Fruit fly (Drosophila melanogaster) whole organism, embryonic: Measurements from ENCODE around the gene HDAC4.
A peak's percentile ranks its signal among the peaks of the same experiment; 100 is the strongest.

Experiments
- Antp ChIP-seq: fragments of 200-800 bp; sonication (Bioruptor generic); optimal IDR thresholded peaks from 3 replicates; lab custom pipeline; 2016; ENCODE audit warnings: missing biosample characterization, missing genetic modification characterization
- Awh ChIP-seq: fragments of 200-800 bp; sonication (Bioruptor generic); IDR thresholded peaks from 2 replicates; pipeline ENCODE4, ENCODE4 v1.3.6; 2022; ENCODE audit warnings: missing biosample characterization, missing genetic modification characterization
- C15 ChIP-seq: fragments of 200-800 bp; sonication (Bioruptor generic); IDR thresholded peaks from 3 replicates; pipeline ENCODE4 v1.3.6; 2022; ENCODE audit warnings: missing biosample characterization, missing genetic modification characterization
- CG10274 ChIP-seq: fragments of 200-800 bp; sonication (Bioruptor generic); optimal IDR thresholded peaks from 3 replicates; lab custom pipeline; 2017; ENCODE audit warnings: missing biosample characterization, mild to moderate bottlenecking, missing genetic modification characterization
- CG10959 ChIP-seq: fragments of 200-800 bp; sonication (Bioruptor generic); IDR thresholded peaks from 2 replicates; pipeline ENCODE4 v1.3.6; 2022; ENCODE audit warnings: missing biosample characterization, missing genetic modification characterization
- CG10979 ChIP-seq: fragments of 200-800 bp; sonication (Bioruptor generic); optimal IDR thresholded peaks from 2 replicates; lab custom pipeline; 2018; ENCODE audit warnings: missing biosample characterization, mild to moderate bottlenecking, missing genetic modification characterization, moderate library complexity
- CG11398 ChIP-seq: fragments of 200-800 bp; sonication (Bioruptor generic); optimal IDR thresholded peaks from 2 replicates; lab custom pipeline; 2016; ENCODE audit warnings: missing biosample characterization, missing genetic modification characterization
- CG11695 ChIP-seq: fragments of 200-800 bp; sonication (Bioruptor generic); IDR thresholded peaks from 3 replicates; pipeline ENCODE4 v1.3.6; 2022; ENCODE audit warnings: missing biosample characterization, missing genetic modification characterization
- CG12219 ChIP-seq: fragments of 200-800 bp; sonication (Bioruptor generic); optimal IDR thresholded peaks from 3 replicates; lab custom pipeline; 2018; ENCODE audit warnings: missing biosample characterization, mild to moderate bottlenecking, missing genetic modification characterization
- CG12769 ChIP-seq: fragments of 200-800 bp; sonication (Bioruptor generic); optimal IDR thresholded peaks from 2 replicates; lab custom pipeline; 2019; ENCODE audit warnings: missing biosample characterization, mild to moderate bottlenecking, missing genetic modification characterization, moderate library complexity
- CG13624 ChIP-seq: fragments of 200-800 bp; sonication (Bioruptor generic); optimal IDR thresholded peaks from 2 replicates; lab custom pipeline; 2016; ENCODE audit warnings: missing biosample characterization, missing genetic modification characterization
- CG14014 ChIP-seq: fragments of 200-800 bp; sonication (Bioruptor generic); IDR thresholded peaks from 2 replicates; pipeline ENCODE4 v1.3.6; 2022; ENCODE audit warnings: missing biosample characterization, missing genetic modification characterization
- CG15269 ChIP-seq: fragments of 200-800 bp; sonication (Bioruptor generic); optimal IDR thresholded peaks from 2 replicates; lab custom pipeline; 2018; ENCODE audit warnings: missing biosample characterization, mild to moderate bottlenecking, missing genetic modification characterization, moderate library complexity
- CG15479 ChIP-seq: fragments of 200-800 bp; sonication (Bioruptor generic); optimal IDR thresholded peaks from 3 replicates; lab custom pipeline; 2019; ENCODE audit warnings: missing biosample characterization, mild to moderate bottlenecking, missing genetic modification characterization, moderate library complexity
- CG1647 ChIP-seq: fragments of 200-800 bp; sonication (Bioruptor generic); optimal IDR thresholded peaks from 3 replicates; lab custom pipeline; 2016; ENCODE audit warnings: missing biosample characterization, missing genetic modification characterization
- CG18619 ChIP-seq: fragments of 200-800 bp; sonication (Bioruptor generic); optimal IDR thresholded peaks from 3 replicates; lab custom pipeline; 2017; ENCODE audit warnings: missing biosample characterization, mild to moderate bottlenecking, missing genetic modification characterization
- CG2875 ChIP-seq: fragments of 200-800 bp; sonication (Bioruptor generic); optimal IDR thresholded peaks from 2 replicates; lab custom pipeline; 2017; ENCODE audit warnings: missing biosample characterization, mild to moderate bottlenecking, missing genetic modification characterization, missing genetic modification reagents
- CG30431 ChIP-seq: fragments of 200-800 bp; sonication (Bioruptor generic); optimal IDR thresholded peaks from 2 replicates; lab custom pipeline; 2017; ENCODE audit warnings: missing biosample characterization, missing genetic modification characterization
- CG3281 ChIP-seq: fragments of 200-800 bp; sonication (Bioruptor generic); optimal IDR thresholded peaks from 3 replicates; lab custom pipeline; 2017; ENCODE audit warnings: missing biosample characterization, mild to moderate bottlenecking, missing genetic modification characterization
- CG4707 ChIP-seq: fragments of 200-800 bp; sonication (Bioruptor generic); optimal IDR thresholded peaks from 2 replicates; lab custom pipeline; 2018; ENCODE audit warnings: missing biosample characterization, mild to moderate bottlenecking, missing genetic modification characterization, moderate library complexity
- CG7271 ChIP-seq: fragments of 200-800 bp; sonication (Bioruptor generic); optimal IDR thresholded peaks from 2 replicates; lab custom pipeline; 2018; ENCODE audit warnings: missing biosample characterization, mild to moderate bottlenecking, missing genetic modification characterization, moderate library complexity
- CG7357 ChIP-seq: fragments of 200-800 bp; sonication (Bioruptor generic); IDR thresholded peaks from 3 replicates; pipeline ENCODE4 v1.3.6; 2022; ENCODE audit warnings: missing biosample characterization, missing genetic modification characterization
- CG8281 ChIP-seq: fragments of 200-800 bp; sonication (Bioruptor generic); optimal IDR thresholded peaks from 2 replicates; lab custom pipeline; 2018; ENCODE audit warnings: missing biosample characterization, mild to moderate bottlenecking, missing genetic modification characterization, moderate library complexity
- CG9609 ChIP-seq: fragments of 200-800 bp; sonication (Bioruptor generic); optimal IDR thresholded peaks from 3 replicates; lab custom pipeline; 2016; ENCODE audit warnings: missing biosample characterization, missing genetic modification characterization
- CrebB ChIP-seq: fragments of 200-800 bp; sonication (Bioruptor generic); optimal IDR thresholded peaks from 3 replicates; lab custom pipeline; 2018; ENCODE audit warnings: missing biosample characterization, mild to moderate bottlenecking, missing genetic modification characterization
- D19A ChIP-seq: fragments of 200-800 bp; optimal IDR thresholded peaks from 3 replicates; lab custom pipeline; 2019; ENCODE audit warnings: missing biosample characterization, mild to moderate bottlenecking, missing genetic modification characterization, moderate library complexity
- E2f2 ChIP-seq: fragments of 200-800 bp; sonication (Bioruptor generic); IDR thresholded peaks from 2 replicates; pipeline ENCODE4 v1.3.6; 2022; ENCODE audit warnings: missing biosample characterization, missing genetic modification characterization
- Eip74EF ChIP-seq, 2 experiments: fragments of 200-800 bp in 1 of 2; fragments of >200 bp in 1 of 2; sonication (Bioruptor generic) in 1 of 2; optimal IDR thresholded peaks; 2 replicates each; lab custom pipeline; 2017 to 2019; ENCODE audit warnings: missing biosample characterization in 2 of 2, missing genetic modification characterization in 2 of 2, mild to moderate bottlenecking in 1 of 2, moderate library complexity in 1 of 2
- Elba2 ChIP-seq: fragments of 200-800 bp; sonication (Bioruptor generic); optimal IDR thresholded peaks from 3 replicates; lab custom pipeline; 2016; ENCODE audit warnings: missing biosample characterization, missing genetic modification characterization
- H15 ChIP-seq: fragments of 200-800 bp; sonication (Bioruptor generic); IDR thresholded peaks from 3 replicates; pipeline ENCODE4 v1.3.6; 2022; ENCODE audit warnings: missing biosample characterization, missing genetic modification characterization
- HLH3B ChIP-seq: fragments of 200-800 bp; sonication (Bioruptor generic); IDR thresholded peaks from 2 replicates; pipeline ENCODE4 v1.3.6; 2022; ENCODE audit warnings: missing biosample characterization, missing genetic modification characterization
- MTF-1 ChIP-seq: fragments of 200-800 bp; sonication (Bioruptor generic); optimal IDR thresholded peaks from 2 replicates; lab custom pipeline; 2018; ENCODE audit warnings: missing biosample characterization, mild to moderate bottlenecking, missing genetic modification characterization, borderline replicate concordance
- Mes4 ChIP-seq: fragments of 200-800 bp; sonication (Bioruptor generic); optimal IDR thresholded peaks from 2 replicates; lab custom pipeline; 2016; ENCODE audit warnings: missing biosample characterization, missing genetic modification characterization
- Myb ChIP-seq: fragments of 200-800 bp; sonication (Bioruptor generic); optimal IDR thresholded peaks from 2 replicates; lab custom pipeline; 2016; ENCODE audit warnings: missing biosample characterization, missing genetic modification characterization
- al ChIP-seq: fragments of 200-800 bp; sonication (Bioruptor generic); IDR thresholded peaks from 2 replicates; pipeline ENCODE4 v1.3.6; 2022; ENCODE audit warnings: missing biosample characterization, missing genetic modification characterization
- cg ChIP-seq: fragments of 200-800 bp; sonication (Bioruptor generic); optimal IDR thresholded peaks from 3 replicates; lab custom pipeline; 2019; ENCODE audit warnings: missing biosample characterization, mild to moderate bottlenecking, missing genetic modification characterization, moderate library complexity
- chn ChIP-seq: fragments of 200-800 bp; sonication (Bioruptor generic); optimal IDR thresholded peaks from 2 replicates; lab custom pipeline; 2016; ENCODE audit warnings: missing biosample characterization, missing genetic modification characterization
- croc ChIP-seq: fragments of 200-800 bp; sonication (Bioruptor generic); conservative IDR thresholded peaks from 3 replicates; pipeline ENCODE4 v1.3.6; 2022; ENCODE audit warnings: missing biosample characterization, missing genetic modification characterization
- dan ChIP-seq: fragments of 200-800 bp; sonication (Bioruptor generic); IDR thresholded peaks from 2 replicates; pipeline ENCODE4 v1.3.6; 2022; ENCODE audit warnings: missing biosample characterization, missing genetic modification characterization
- fu2 ChIP-seq: fragments of 200-800 bp; sonication (Bioruptor generic); optimal IDR thresholded peaks from 2 replicates; lab custom pipeline; 2016; ENCODE audit warnings: missing biosample characterization, missing genetic modification characterization
- gem ChIP-seq: fragments of 200-800 bp; sonication (Bioruptor generic); optimal IDR thresholded peaks from 2 replicates; lab custom pipeline; 2019; ENCODE audit warnings: missing biosample characterization, mild to moderate bottlenecking, missing genetic modification characterization, moderate library complexity
- gt ChIP-seq: fragments of 200-800 bp; sonication (Bioruptor generic); IDR thresholded peaks from 2 replicates; pipeline ENCODE4 v1.3.6; 2022; ENCODE audit warnings: missing biosample characterization, missing genetic modification characterization
- insv ChIP-seq, 2 experiments: fragments of 200-800 bp; sonication (Bioruptor generic); optimal IDR thresholded peaks; 3 replicates each; lab custom pipeline; 2016 to 2018; ENCODE audit warnings: missing biosample characterization in 2 of 2, missing genetic modification characterization in 2 of 2
- lab ChIP-seq: fragments of 200-800 bp; sonication (Bioruptor generic); optimal IDR thresholded peaks from 3 replicates; lab custom pipeline; 2017; ENCODE audit warnings: missing biosample characterization, missing genetic modification characterization, mild to moderate bottlenecking, moderate library complexity, missing genetic modification reagents
- lilli ChIP-seq: fragments of 200-800 bp; sonication (Bioruptor generic); optimal IDR thresholded peaks from 3 replicates; lab custom pipeline; 2016; ENCODE audit warnings: missing biosample characterization, missing genetic modification characterization
- luna ChIP-seq: fragments of 200-800 bp; sonication (Bioruptor generic); optimal IDR thresholded peaks from 2 replicates; lab custom pipeline; 2016; ENCODE audit warnings: missing biosample characterization, missing genetic modification characterization
- maf-S ChIP-seq: fragments of 200-800 bp; sonication (Bioruptor generic); optimal IDR thresholded peaks from 2 replicates; lab custom pipeline; 2016; ENCODE audit warnings: missing biosample characterization, missing genetic modification characterization
- pum ChIP-seq: fragments of 200-800 bp; sonication (Bioruptor generic); optimal IDR thresholded peaks from 2 replicates; lab custom pipeline; 2016; ENCODE audit warnings: missing biosample characterization, missing genetic modification characterization
- scrt ChIP-seq: fragments of 200-800 bp; sonication (Bioruptor generic); optimal IDR thresholded peaks from 2 replicates; lab custom pipeline; 2018; ENCODE audit warnings: missing biosample characterization, mild to moderate bottlenecking, missing genetic modification characterization, moderate library complexity
- sim ChIP-seq: fragments of 200-800 bp; sonication (Bioruptor generic); IDR thresholded peaks from 2 replicates; pipeline ENCODE4 v1.3.6; 2022; ENCODE audit warnings: missing biosample characterization, missing genetic modification characterization
- tx ChIP-seq: fragments of 200-800 bp; sonication (Bioruptor generic); optimal IDR thresholded peaks from 2 replicates; lab custom pipeline; 2016; ENCODE audit warnings: missing biosample characterization, missing genetic modification characterization

HDAC4 gene

DNA sequence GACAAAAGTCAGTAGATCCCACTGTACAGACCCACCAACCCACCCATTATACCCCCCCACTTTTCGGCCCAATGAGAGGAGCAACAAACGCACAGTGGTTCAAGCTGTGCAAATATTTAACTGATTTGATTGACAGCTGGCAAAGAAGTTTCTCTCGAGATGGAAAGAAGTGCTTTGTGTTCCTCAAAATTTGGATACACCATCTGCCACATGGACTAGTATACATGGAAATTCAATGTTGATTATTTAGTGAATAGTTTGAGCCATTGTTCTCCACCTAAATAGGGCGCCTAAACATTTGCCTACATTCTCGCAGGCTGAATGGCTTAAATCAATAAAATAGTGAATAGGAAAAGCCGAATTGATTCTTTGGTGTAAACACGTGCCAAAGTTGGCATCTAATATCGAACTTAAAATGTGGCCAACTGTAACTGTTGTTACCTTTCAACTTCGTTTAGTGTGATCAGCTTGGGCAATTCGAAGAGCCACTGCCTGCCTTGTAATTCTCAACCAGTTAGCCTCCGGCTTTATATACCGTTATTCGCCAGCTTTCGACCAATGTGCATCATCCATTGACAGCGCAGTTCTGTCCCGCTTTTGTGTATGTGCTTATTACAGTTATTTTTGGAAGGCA lies 4.1 kb downstream of the HDAC4 start (continued):
- TF ChIP-seq CG11398 (GFP tag; lab: Kevin White, UChicago) (no peak), CrebB (tag; lab: Kevin White, UChicago) (no peak), Antp (GFP tag; lab: Kevin White, UChicago) (no peak), CG15269 (tag; lab: Kevin White, UChicago) (no peak), CG3281 (no peak), C15 (no peak), lilli (GFP tag; lab: Kevin White, UChicago) (no peak), CG11695 (no peak), lab (GFP tag; lab: Kevin White, UChicago) (peak; percentile 59), CG30431 (GFP tag; lab: Kevin White, UChicago) (no peak), dan (GFP tag; lab: Robert Waterston, UW) (no peak), maf-S (peak; percentile 9), E2f2 (GFP tag; lab: Robert Waterston, UW) (no peak), cg (GFP tag; lab: Kevin White, UChicago) (peak; percentile 38), CG18619 (GFP tag; lab: Kevin White, UChicago) (no peak), CG12769 (tag; lab: Kevin White, UChicago) (peak; percentile 45), CG10959 (GFP tag; lab: Robert Waterston, UW) (no peak), CG7357 (no peak), MTF-1 (GFP tag; lab: Kevin White, UChicago) (no peak), Eip74EF (GFP tag; optimal IDR thresholded peaks at IDR 0.05; lab: Kevin White, UChicago) (peak in 1 of 2 experiments; percentile 10), chn (GFP tag; lab: Kevin White, UChicago) (no peak), CG8281 (no peak), luna (GFP tag; lab: Kevin White, UChicago) (no peak), sim (no peak), Myb (GFP tag; lab: Kevin White, UChicago) (no peak), H15 (no peak), gem (tag; lab: Kevin White, UChicago) (peak; percentile 17), pum (GFP tag; lab: Kevin White, UChicago) (no peak), CG1647 (GFP tag; lab: Kevin White, UChicago) (no peak), Elba2 (GFP tag; lab: Kevin White, UChicago) (no peak), CG10979 (tag; lab: Kevin White, UChicago) (no peak), D19A (no peak), CG9609 (GFP tag; lab: Kevin White, UChicago) (no peak), Mes4 (GFP tag; lab: Kevin White, UChicago) (no peak), al (GFP tag; lab: Robert Waterston, UW) (no peak), scrt (GFP tag; lab: Kevin White, UChicago) (peak; percentile 48), CG14014 (GFP tag; lab: Robert Waterston, UW) (no peak), HLH3B (no peak), CG2875 (no peak), CG12219 (GFP tag; lab: Kevin White, UChicago) (no peak), CG15479 (no peak), CG13624 (GFP tag; lab: Kevin White, UChicago) (no peak), CG7271 (tag; lab: Kevin White, UChicago) (no peak), CG10274 (GFP tag; lab: Kevin White, UChicago) (no peak), fu2 (GFP tag; lab: Kevin White, UChicago) (no peak), Awh (GFP tag; lab: Robert Waterston, UW) (no peak), gt (no peak), CG4707 (peak; percentile 4), croc (no peak), tx (GFP tag; lab: Kevin White, UChicago) (peak; percentile 8), insv (GFP tag; optimal IDR thresholded peaks at IDR 0.05; lab: Kevin White, UChicago) (no peak)
